Worm (Caenorhabditis elegans): Measurements from ENCODE around the gene srh-37.

srh-37 gene

ce11 chrV:512420-512819 is at the start of gene srh-37:
srh-37 (minus strand) TSS chrV:512520.
- TF ChIP-seq ceh-28 (tag; optimal IDR thresholded peaks at IDR 0.05): no peak
- no peak for TF ChIP-seq pqm-1 (tag; optimal IDR thresholded peaks at IDR 0.05)
- no peak for TF ChIP-seq egl-5 (tag; optimal IDR thresholded peaks at IDR 0.05)
- no peak for TF ChIP-seq jun-1 (tag; optimal IDR thresholded peaks at IDR 0.05)
- TF ChIP-seq unc-39 (tag; optimal IDR thresholded peaks at IDR 0.05): no peak
- no peak for TF ChIP-seq elt-3 (tag; optimal IDR thresholded peaks at IDR 0.05)
- no peak for TF ChIP-seq fos-1 (tag; optimal IDR thresholded peaks at IDR 0.05)
- TF ChIP-seq mdl-1 (tag; optimal IDR thresholded peaks at IDR 0.05): no peak
- no peak for TF ChIP-seq nhr-28 (tag; optimal IDR thresholded peaks at IDR 0.05)
- TF ChIP-seq pha-4 (tag; optimal IDR thresholded peaks at IDR 0.05): no peak
- TF ChIP-seq ceh-9 (tag; optimal IDR thresholded peaks at IDR 0.05): no peak
- no peak for TF ChIP-seq nhr-67 (tag; optimal IDR thresholded peaks at IDR 0.05)
- TF ChIP-seq ceh-82 (tag; optimal IDR thresholded peaks at IDR 0.05): no peak
- no peak for TF ChIP-seq fkh-10 (GFP tag; optimal IDR thresholded peaks at IDR 0.05)
- TF ChIP-seq ztf-4 (tag; optimal IDR thresholded peaks at IDR 0.05): no peak
- TF ChIP-seq lsy-12 (tag; optimal IDR thresholded peaks at IDR 0.05): no peak
- TF ChIP-seq fkh-2 (tag; optimal IDR thresholded peaks at IDR 0.05): no peak
- TF ChIP-seq sea-2 (GFP tag; optimal IDR thresholded peaks at IDR 0.05): no peak
- no peak for TF ChIP-seq snpc-4 (tag; optimal IDR thresholded peaks at IDR 0.05)
- TF ChIP-seq mml-1 (tag; optimal IDR thresholded peaks at IDR 0.05): no peak

- no peak for TF ChIP-seq eor-1 (tag; optimal IDR thresholded peaks at IDR 0.05)
- TF ChIP-seq ceh-82 (tag; optimal IDR thresholded peaks at IDR 0.05): no peak
- no peak for TF ChIP-seq snpc-4 (tag; optimal IDR thresholded peaks at IDR 0.05)
- TF ChIP-seq nhr-23 (tag; optimal IDR thresholded peaks at IDR 0.05): no peak
- TF ChIP-seq nhr-76 (tag; optimal IDR thresholded peaks at IDR 0.05): no peak
- no peak for TF ChIP-seq lsy-12 (tag; optimal IDR thresholded peaks at IDR 0.05)
- TF ChIP-seq tbx-2 (tag; optimal IDR thresholded peaks at IDR 0.05): no peak
- no peak for TF ChIP-seq ceh-9 (tag; optimal IDR thresholded peaks at IDR 0.05)
- no peak for TF ChIP-seq nhr-11 (tag; optimal IDR thresholded peaks at IDR 0.05)
- TF ChIP-seq ceh-28 (tag; optimal IDR thresholded peaks at IDR 0.05): no peak
- TF ChIP-seq nhr-28 (tag; optimal IDR thresholded peaks at IDR 0.05): no peak
- no peak for TF ChIP-seq nhr-77 (tag; optimal IDR thresholded peaks at IDR 0.05)
- no peak for TF ChIP-seq hmg-11 (tag; optimal IDR thresholded peaks at IDR 0.05)
- TF ChIP-seq fkh-2 (tag; optimal IDR thresholded peaks at IDR 0.05): no peak
- TF ChIP-seq aly-2 (tag; optimal IDR thresholded peaks at IDR 0.05): no peak
- no peak for TF ChIP-seq pha-4 (tag; optimal IDR thresholded peaks at IDR 0.05)
- no peak for TF ChIP-seq nhr-12 (tag; optimal IDR thresholded peaks at IDR 0.05)
These were observed 47.6 kb upstream of the srh-37 start, which contains the start of gene srx-7 for ce11 chrV:559940-560339. srx-7 (plus strand) TSS chrV:560195.

ce11 chrV:556055-556454 is 43.7 kb upstream of the srh-37 start, which contains the start of gene srx-8:
srx-8 (minus strand) TSS chrV:556155.
- TF ChIP-seq R02D3.7 (tag; optimal IDR thresholded peaks at IDR 0.05) (no peak), egl-5 (tag; optimal IDR thresholded peaks at IDR 0.05) (no peak), lsy-12 (tag; optimal IDR thresholded peaks at IDR 0.05) (no peak), elt-2 (tag; optimal IDR thresholded peaks at IDR 0.05) (no peak), ceh-9 (tag; optimal IDR thresholded peaks at IDR 0.05) (no peak), fkh-10 (GFP tag; optimal IDR thresholded peaks at IDR 0.05) (no peak), ama-1 (optimal IDR thresholded peaks at IDR 0.05) (no peak), egl-27 (tag; optimal IDR thresholded peaks at IDR 0.05) (no peak), nhr-25 (tag; optimal IDR thresholded peaks at IDR 0.05) (no peak), lin-39 (tag; optimal IDR thresholded peaks at IDR 0.05) (no peak), unc-39 (tag; optimal IDR thresholded peaks at IDR 0.05) (no peak), snpc-4 (tag; optimal IDR thresholded peaks at IDR 0.05) (no peak), tbx-2 (tag; optimal IDR thresholded peaks at IDR 0.05) (no peak), elt-3 (tag; optimal IDR thresholded peaks at IDR 0.05) (no peak), mml-1 (tag; optimal IDR thresholded peaks at IDR 0.05) (no peak)

- no peak for TF ChIP-seq fos-1 (tag; optimal IDR thresholded peaks at IDR 0.05)
- no peak for TF ChIP-seq ama-1 (optimal IDR thresholded peaks at IDR 0.05)
- no peak for TF ChIP-seq ztf-4 (tag; optimal IDR thresholded peaks at IDR 0.05)
- no peak for TF ChIP-seq elt-3 (tag; optimal IDR thresholded peaks at IDR 0.05)
- TF ChIP-seq daf-12 (tag; optimal IDR thresholded peaks at IDR 0.05): no peak
- no peak for TF ChIP-seq nhr-11 (tag; optimal IDR thresholded peaks at IDR 0.05)
- TF ChIP-seq nfya-1 (tag; optimal IDR thresholded peaks at IDR 0.05; ENCODE audit: insufficient read depth): no peak
- TF ChIP-seq elt-1 (tag; optimal IDR thresholded peaks at IDR 0.05): no peak
- TF ChIP-seq nhr-25 (tag; optimal IDR thresholded peaks at IDR 0.05): no peak
- no peak for TF ChIP-seq ceh-16 (tag; optimal IDR thresholded peaks at IDR 0.05)
- TF ChIP-seq ceh-82 (tag; optimal IDR thresholded peaks at IDR 0.05): no peak
- no peak for TF ChIP-seq egl-5 (tag; optimal IDR thresholded peaks at IDR 0.05)
These were observed 40.7 kb upstream of the srh-37 start, which contains the start of gene C14C6.8 for ce11 chrV:553067-553466. C14C6.8 (minus strand) TSS chrV:553167.
